Fruit fly (Drosophila melanogaster): ENCODE measurements around the gene Inx5.

DNA sequence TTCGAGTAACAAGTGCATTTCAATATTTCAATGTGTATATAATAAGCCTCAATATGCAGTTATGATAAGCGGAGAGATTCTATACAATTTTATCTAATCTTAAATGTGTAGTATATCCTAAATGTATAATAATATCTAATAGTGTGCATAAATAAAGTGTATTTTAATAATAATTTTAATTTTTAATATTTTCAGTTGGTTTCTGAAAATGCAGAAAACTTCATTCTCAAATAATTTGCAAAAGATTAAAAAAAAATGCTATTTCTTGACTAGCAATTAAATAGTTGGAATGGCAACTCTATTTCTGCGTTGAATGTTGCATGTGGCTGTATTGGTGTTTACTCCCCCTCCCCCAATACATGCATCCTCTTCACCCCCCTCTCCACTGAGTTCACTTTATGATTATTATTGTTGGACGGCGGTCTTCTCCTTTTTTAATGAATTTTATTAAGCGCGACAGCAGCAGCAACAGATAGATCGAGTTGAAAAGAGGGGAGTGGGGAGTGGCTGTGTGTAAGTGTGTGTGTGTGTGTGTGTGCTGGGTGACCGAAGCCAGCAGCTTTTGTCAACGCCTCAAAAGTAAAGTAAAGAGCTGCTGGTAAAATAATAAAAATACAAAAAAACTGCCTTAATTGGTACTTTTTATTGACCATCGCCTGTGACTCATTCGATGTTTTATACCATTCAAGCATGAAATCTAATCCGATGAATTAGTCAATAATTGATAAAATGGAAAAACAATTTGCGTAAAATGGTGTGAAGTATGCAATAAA, 9.9 kb downstream of the Inx5 start:
- no peak for TF ChIP-seq Lpt (GFP tag; optimal IDR thresholded peaks at IDR 0.05)
- no peak for TF ChIP-seq Gug (GFP tag; IDR thresholded peaks at IDR 0.05)
- peak; percentile 58 to 65 for TF ChIP-seq ss (GFP tag; optimal IDR thresholded peaks at IDR 0.05)
- TF ChIP-seq CG11902 (GFP tag; optimal IDR thresholded peaks at IDR 0.05): no peak
- TF ChIP-seq Sox14 (GFP tag; optimal IDR thresholded peaks at IDR 0.05): no peak
- TF ChIP-seq eg (GFP tag; IDR thresholded peaks at IDR 0.05): no peak
- no peak for TF ChIP-seq Sox15 (GFP tag; optimal IDR thresholded peaks at IDR 0.05)
- TF ChIP-seq CG34406 (GFP tag; optimal IDR thresholded peaks at IDR 0.05): peak; percentile 8
- TF ChIP-seq svp (GFP tag): peak; percentile 69
- TF ChIP-seq CG6854 (GFP tag; optimal IDR thresholded peaks at IDR 0.05): no peak
